Worm (Caenorhabditis elegans) whole organism, mixed stage, embryonic: ENCODE measurements around the gene clec-51.

Source experiments
- ces-1 ChIP-seq: fragments of 150-350 bp; optimal IDR thresholded peaks from 2 replicates; lab custom pipeline; 2014; ENCODE audit warnings: missing biosample characterization, missing genetic modification reagents, missing genetic modification characterization
- elt-1 ChIP-seq: sonication (generic microtip); optimal IDR thresholded peaks from 2 replicates; lab custom pipeline; 2017; ENCODE audit warnings: missing genetic modification characterization, mild to moderate bottlenecking, missing compliant biosample characterization, antibody characterized with exemption, moderate library complexity, borderline replicate concordance; ENCODE audit not compliant: insufficient read depth
- lsy-2 ChIP-seq: fragments of 150-350 bp; optimal IDR thresholded peaks from 2 replicates; lab custom pipeline; 2014; ENCODE audit warnings: missing biosample characterization, missing genetic modification characterization
- mab-5 ChIP-seq: fragments of 150-350 bp; optimal IDR thresholded peaks from 2 replicates; lab custom pipeline; 2014; ENCODE audit warnings: missing biosample characterization, missing genetic modification characterization
- nhr-12 ChIP-seq: fragments of 150-350 bp; optimal IDR thresholded peaks from 2 replicates; lab custom pipeline; 2014; ENCODE audit warnings: missing biosample characterization, missing genetic modification characterization
- nhr-76 ChIP-seq: sonication (generic microtip); optimal IDR thresholded peaks from 2 replicates; lab custom pipeline; 2017; ENCODE audit warnings: missing biosample characterization, missing genetic modification characterization
- pha-4 ChIP-seq: fragments of 150-350 bp; optimal IDR thresholded peaks from 2 replicates; lab custom pipeline; 2018; ENCODE audit warnings: missing biosample characterization, missing genetic modification reagents, missing genetic modification characterization
- sem-2 ChIP-seq: fragments of 200-800 bp; sonication (Bioruptor generic); optimal IDR thresholded peaks from 2 replicates; lab custom pipeline; 2018; ENCODE audit warnings: mild to moderate bottlenecking, missing genetic modification characterization, missing compliant biosample characterization
- unc-39 ChIP-seq: fragments of 150-350 bp; optimal IDR thresholded peaks from 2 replicates; lab custom pipeline; 2014; ENCODE audit warnings: missing biosample characterization, missing genetic modification characterization
- unc-62 ChIP-seq: fragments of 150-350 bp; optimal IDR thresholded peaks from 2 replicates; lab custom pipeline; 2014; ENCODE audit warnings: missing biosample characterization, missing genetic modification reagents, missing genetic modification characterization

- TF ChIP-seq mab-5 (tag; lab: Kevin White, UChicago) = no peak
- no peak for TF ChIP-seq pha-4 (tag; lab: Kevin White, UChicago)
- TF ChIP-seq ces-1 (GFP tag; lab: Kevin White, UChicago) = peak; percentile 31
- TF ChIP-seq lsy-2 (tag; lab: Kevin White, UChicago) = no peak
- no peak for TF ChIP-seq nhr-76 (tag; lab: Kevin White, UChicago)
- TF ChIP-seq unc-62 (GFP tag; lab: Kevin White, UChicago) = no peak
- TF ChIP-seq nhr-12 = no peak
- TF ChIP-seq sem-2 (GFP tag; lab: Kevin White, UChicago) = no peak
- no peak for TF ChIP-seq elt-1 (tag; lab: Kevin White, UChicago)
- no peak for TF ChIP-seq unc-39 (tag; lab: Kevin White, UChicago)
Measured at ce11 chrIV:8112646-8113045, 51.0 kb downstream of the clec-51 start.
